Worm (Caenorhabditis elegans) whole organism, L2 larva: ENCODE data around the gene ZC374.2.
A peak's percentile ranks its signal among the peaks of the same experiment; 100 is the strongest.

ENCODE experiments used
- C34F6.9 ChIP-seq: fragments of 150-350 bp; optimal IDR thresholded peaks from 2 replicates; lab custom pipeline; 2014; ENCODE audit warnings: missing biosample characterization, missing genetic modification characterization
- F13H6.1 ChIP-seq: sonication (generic microtip); optimal IDR thresholded peaks from 2 replicates; lab custom pipeline; 2016; ENCODE audit warnings: missing genetic modification characterization, missing compliant biosample characterization
- R02D3.7 ChIP-seq: fragments of 150-350 bp; optimal IDR thresholded peaks from 2 replicates; lab custom pipeline; 2014; ENCODE audit warnings: missing biosample characterization, missing genetic modification characterization
- Y55F3AM.14 ChIP-seq: fragments of 200-800 bp; sonication (Bioruptor generic); optimal IDR thresholded peaks from 2 replicates; lab custom pipeline; 2018; ENCODE audit warnings: mild to moderate bottlenecking, missing genetic modification characterization, missing compliant biosample characterization
- ZK546.5 ChIP-seq: sonication (generic microtip); optimal IDR thresholded peaks from 2 replicates; lab custom pipeline; 2017; ENCODE audit warnings: missing biosample characterization, missing genetic modification characterization
- alr-1 ChIP-seq: fragments of 150-350 bp; optimal IDR thresholded peaks from 2 replicates; lab custom pipeline; 2014; ENCODE audit warnings: missing biosample characterization, missing genetic modification characterization
- aly-2 ChIP-seq: fragments of 150-350 bp; optimal IDR thresholded peaks from 2 replicates; lab custom pipeline; 2014; ENCODE audit warnings: missing biosample characterization, missing genetic modification characterization
- ama-1 ChIP-seq: fragments of 150-350 bp; optimal IDR thresholded peaks from 2 replicates; lab custom pipeline; 2018; ENCODE audit warnings: inconsistent platforms
- blmp-1 ChIP-seq: sonication (generic microtip); optimal IDR thresholded peaks from 2 replicates; lab custom pipeline; 2017; ENCODE audit warnings: missing genetic modification characterization, mild to moderate bottlenecking, missing compliant biosample characterization, antibody characterized with exemption, moderate library complexity; ENCODE audit not compliant: insufficient read depth
- ceh-16 ChIP-seq: fragments of 150-350 bp; optimal IDR thresholded peaks from 2 replicates; lab custom pipeline; 2014; ENCODE audit warnings: missing biosample characterization, missing genetic modification characterization
- ceh-82 ChIP-seq: fragments of 150-350 bp; optimal IDR thresholded peaks from 2 replicates; lab custom pipeline; 2014; ENCODE audit warnings: missing biosample characterization, missing genetic modification characterization
- crh-2 ChIP-seq: sonication (generic microtip); optimal IDR thresholded peaks from 2 replicates; lab custom pipeline; 2017; ENCODE audit warnings: missing biosample characterization, missing genetic modification characterization
- egl-27 ChIP-seq: sonication (generic microtip); optimal IDR thresholded peaks from 3 replicates; lab custom pipeline; 2017; ENCODE audit warnings: missing biosample characterization, missing genetic modification reagents, missing genetic modification characterization
- elt-1 ChIP-seq: fragments of 150-350 bp; optimal IDR thresholded peaks from 2 replicates; lab custom pipeline; 2014; ENCODE audit warnings: missing biosample characterization, missing genetic modification characterization
- elt-3 ChIP-seq: sonication (generic microtip); optimal IDR thresholded peaks from 2 replicates; lab custom pipeline; 2017; ENCODE audit warnings: missing biosample characterization, missing genetic modification characterization
- fos-1 ChIP-seq: fragments of 150-350 bp; optimal IDR thresholded peaks from 2 replicates; lab custom pipeline; 2014; ENCODE audit warnings: missing biosample characterization, missing genetic modification characterization
- gmeb-1 ChIP-seq: fragments of 150-350 bp; optimal IDR thresholded peaks from 2 replicates; lab custom pipeline; 2014; ENCODE audit warnings: missing biosample characterization, missing genetic modification characterization
- lin-11 ChIP-seq: fragments of 150-350 bp; sonication (generic microtip); optimal IDR thresholded peaks from 2 replicates; lab custom pipeline; 2014; ENCODE audit warnings: missing biosample characterization, missing genetic modification characterization, inconsistent platforms, mixed read lengths
- lin-13 ChIP-seq: fragments of 150-350 bp; optimal IDR thresholded peaks from 2 replicates; lab custom pipeline; 2014; ENCODE audit warnings: missing biosample characterization, missing genetic modification reagents, missing genetic modification characterization
- lin-39 ChIP-seq: fragments of 150-350 bp; optimal IDR thresholded peaks from 2 replicates; lab custom pipeline; 2014; ENCODE audit warnings: missing biosample characterization, missing genetic modification reagents, missing genetic modification characterization
- lsy-2 ChIP-seq, 2 experiments: fragments of 150-350 bp in 1 of 2; sonication (generic microtip) in 1 of 2; optimal IDR thresholded peaks; 2 replicates each; lab custom pipeline; 2014 to 2017; ENCODE audit warnings: missing biosample characterization in 2 of 2, missing genetic modification characterization in 2 of 2
- mab-5 ChIP-seq: fragments of 150-350 bp; optimal IDR thresholded peaks from 2 replicates; lab custom pipeline; 2014; ENCODE audit warnings: missing biosample characterization, missing genetic modification characterization
- mbf-1 ChIP-seq: sonication (generic microtip); optimal IDR thresholded peaks from 2 replicates; lab custom pipeline; 2017; ENCODE audit warnings: missing biosample characterization, missing genetic modification characterization
- mdl-1 ChIP-seq, 2 experiments: fragments of 150-350 bp in 1 of 2; sonication (generic microtip) in 1 of 2; optimal IDR thresholded peaks; 2 replicates each; lab custom pipeline; 2017; ENCODE audit warnings: missing biosample characterization in 2 of 2, missing genetic modification characterization in 2 of 2
- nhr-10 ChIP-seq: sonication (generic microtip); optimal IDR thresholded peaks from 2 replicates; lab custom pipeline; 2017; ENCODE audit warnings: missing biosample characterization, missing genetic modification characterization
- nhr-11 ChIP-seq: fragments of 150-350 bp; optimal IDR thresholded peaks from 2 replicates; lab custom pipeline; 2014; ENCODE audit warnings: missing biosample characterization, missing genetic modification characterization
- nhr-12 ChIP-seq: fragments of 150-350 bp; optimal IDR thresholded peaks from 2 replicates; lab custom pipeline; 2014; ENCODE audit warnings: missing biosample characterization, missing genetic modification characterization
- nhr-129 ChIP-seq: fragments of 150-350 bp; optimal IDR thresholded peaks from 2 replicates; lab custom pipeline; 2014; ENCODE audit warnings: missing biosample characterization, missing genetic modification characterization
- nhr-21 ChIP-seq: fragments of 150-350 bp; optimal IDR thresholded peaks from 2 replicates; lab custom pipeline; 2014; ENCODE audit warnings: missing biosample characterization, missing genetic modification characterization
- nhr-23 ChIP-seq: fragments of 150-350 bp; optimal IDR thresholded peaks from 2 replicates; lab custom pipeline; 2014; ENCODE audit warnings: missing biosample characterization, missing genetic modification reagents, missing genetic modification characterization
- nhr-237 ChIP-seq: fragments of 150-350 bp; optimal IDR thresholded peaks from 2 replicates; lab custom pipeline; 2014; ENCODE audit warnings: missing biosample characterization, missing genetic modification characterization
- nhr-25 ChIP-seq: fragments of 150-350 bp; sonication (generic microtip); optimal IDR thresholded peaks from 3 replicates; lab custom pipeline; 2014; ENCODE audit warnings: missing biosample characterization, missing genetic modification characterization
- nhr-6 ChIP-seq: fragments of 150-350 bp; optimal IDR thresholded peaks from 2 replicates; lab custom pipeline; 2014; ENCODE audit warnings: missing biosample characterization, missing genetic modification characterization
- nhr-77 ChIP-seq: fragments of 150-350 bp; optimal IDR thresholded peaks from 2 replicates; lab custom pipeline; 2014; ENCODE audit warnings: missing biosample characterization, missing genetic modification characterization
- peb-1 ChIP-seq: fragments of 150-350 bp; optimal IDR thresholded peaks from 2 replicates; lab custom pipeline; 2014; ENCODE audit warnings: missing biosample characterization, missing genetic modification characterization
- sem-4 ChIP-seq: fragments of 150-350 bp; optimal IDR thresholded peaks from 2 replicates; lab custom pipeline; 2014; ENCODE audit warnings: missing biosample characterization, missing genetic modification reagents, missing genetic modification characterization
- skn-1 ChIP-seq: sonication (generic microtip); optimal IDR thresholded peaks from 2 replicates; lab custom pipeline; 2017; ENCODE audit warnings: missing biosample characterization, missing genetic modification characterization
- sma-3 ChIP-seq: sonication (generic microtip); optimal IDR thresholded peaks from 2 replicates; lab custom pipeline; 2016; ENCODE audit warnings: missing genetic modification reagents, missing genetic modification characterization, missing compliant biosample characterization
- sma-9 ChIP-seq, 2 experiments: fragments of 150-350 bp in 1 of 2; sonication (generic microtip) in 1 of 2; optimal IDR thresholded peaks; 2 replicates each; lab custom pipeline; 2014 to 2016; ENCODE audit warnings: missing genetic modification characterization in 2 of 2, mild to moderate bottlenecking in 1 of 2, missing biosample characterization in 1 of 2, missing compliant biosample characterization in 1 of 2, missing genetic modification reagents in 1 of 2, moderate library complexity in 1 of 2
- snpc-4 ChIP-seq: fragments of 150-350 bp; optimal IDR thresholded peaks from 2 replicates; lab custom pipeline; 2014; ENCODE audit warnings: missing biosample characterization, missing genetic modification characterization
- unc-39 ChIP-seq: fragments of 150-350 bp; optimal IDR thresholded peaks from 2 replicates; lab custom pipeline; 2014; ENCODE audit warnings: missing biosample characterization, missing genetic modification characterization
- unc-55 ChIP-seq: fragments of 150-350 bp; sonication (generic microtip); optimal IDR thresholded peaks from 3 replicates; lab custom pipeline; 2014; ENCODE audit warnings: missing biosample characterization, missing genetic modification reagents, missing genetic modification characterization
- unc-62 ChIP-seq: fragments of 150-350 bp; optimal IDR thresholded peaks from 2 replicates; lab custom pipeline; 2014; ENCODE audit warnings: missing biosample characterization, missing genetic modification reagents, missing genetic modification characterization
- zag-1 ChIP-seq: fragments of 150-350 bp; optimal IDR thresholded peaks from 2 replicates; lab custom pipeline; 2014; ENCODE audit warnings: missing biosample characterization, missing genetic modification characterization
- ztf-11 ChIP-seq: sonication (generic microtip); optimal IDR thresholded peaks from 2 replicates; lab custom pipeline; 2017; ENCODE audit warnings: missing biosample characterization, missing genetic modification characterization

Gene ZC374.2

DNA sequence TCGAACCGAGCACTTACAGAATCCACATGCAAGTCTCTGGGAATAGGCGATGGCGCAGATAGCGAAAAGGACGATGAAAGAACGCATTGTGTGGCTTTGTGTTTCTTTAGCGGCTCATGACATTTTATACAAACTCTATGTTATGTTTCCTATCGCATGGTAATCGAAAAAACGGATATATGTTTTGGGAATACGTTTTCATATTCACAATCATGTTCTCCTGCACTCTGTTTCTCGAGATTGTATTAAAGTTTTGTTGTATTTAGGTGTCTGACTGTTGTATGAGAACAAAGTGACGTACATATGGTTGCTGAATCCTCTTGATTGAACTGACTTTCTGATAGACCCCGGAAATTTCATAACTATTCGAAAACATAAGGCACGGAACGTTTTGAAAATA is 11.1 kb upstream of the ZC374.2 start, which contains the start of gene ZC373.2:
ZC373.2 (minus strand) TSS at position 101 of the 400 bp plus-strand sequence.
- no peak for TF ChIP-seq ztf-11 (tag; lab: Kevin White, UChicago)
- no peak for TF ChIP-seq nhr-12 (tag; lab: Kevin White, UChicago)
- no peak for TF ChIP-seq unc-39 (tag; lab: Kevin White, UChicago)
- TF ChIP-seq ZK546.5, result no peak
- no peak for TF ChIP-seq Y55F3AM.14 (GFP tag; lab: Kevin White, UChicago)
- no peak for TF ChIP-seq unc-55
- no peak for TF ChIP-seq gmeb-1
- TF ChIP-seq lin-11 (tag; lab: Kevin White, UChicago), result no peak
- no peak for TF ChIP-seq ceh-16
- TF ChIP-seq mdl-1 (tag; optimal IDR thresholded peaks at IDR 0.05; lab: Kevin White, UChicago), result no peak
- no peak for TF ChIP-seq nhr-237
- TF ChIP-seq blmp-1, result no peak

- peak; percentile 33 for TF ChIP-seq blmp-1
- peak; percentile 55 for TF ChIP-seq fos-1 (tag; lab: Kevin White, UChicago)
- no peak for TF ChIP-seq lin-39
These were observed 7.2 kb upstream of the ZC374.2 start for ce11 chrX:10054410-10054800.

DNA sequence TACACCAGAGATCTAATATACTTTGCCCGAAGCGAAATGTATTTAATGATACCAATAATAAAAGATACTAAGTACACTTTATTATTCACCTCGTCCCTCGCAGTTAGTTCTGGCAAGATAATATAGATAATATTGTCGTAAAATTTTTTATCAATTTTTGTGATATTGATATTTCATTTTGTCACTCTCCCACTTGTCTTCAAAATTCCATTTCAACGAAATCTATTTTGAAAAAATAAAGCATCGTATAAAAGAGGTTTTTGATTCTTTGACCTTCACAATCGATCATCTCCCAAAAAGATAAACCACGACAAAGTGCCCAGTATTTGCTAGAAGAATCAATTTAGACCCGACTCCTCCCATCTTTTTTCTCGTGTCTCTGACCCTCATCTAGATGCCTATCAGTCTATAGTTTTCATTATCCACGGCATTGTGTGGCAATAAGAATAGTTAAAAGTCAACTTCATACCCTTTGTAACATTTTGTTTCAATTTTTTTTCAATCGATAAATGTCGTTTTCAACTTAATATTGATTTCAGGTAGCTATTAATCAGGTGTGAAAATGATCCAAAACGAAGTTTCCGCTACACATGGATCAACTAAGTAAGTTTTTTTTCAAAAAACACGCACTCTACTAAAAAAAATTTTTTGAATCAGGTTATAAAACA is 6.7 kb upstream of the ZC374.2 start, which contains the start of gene cbs-1:
cbs-1 (plus strand) TSS at position 534 of the 668 bp plus-strand sequence.
- TF ChIP-seq nhr-25 (tag; lab: Kevin White, UChicago) (peak; percentile 54), fos-1 (tag; lab: Kevin White, UChicago) (peak; percentile 65), nhr-77 (tag; lab: Kevin White, UChicago) (no peak), ama-1 (peak; percentile 18), unc-39 (tag; lab: Kevin White, UChicago) (no peak), sma-9 (GFP tag; optimal IDR thresholded peaks at IDR 0.05; lab: Kevin White, UChicago) (peak; percentile 17), sma-9 (tag; optimal IDR thresholded peaks at IDR 0.05; lab: Kevin White, UChicago) (no peak)

DNA sequence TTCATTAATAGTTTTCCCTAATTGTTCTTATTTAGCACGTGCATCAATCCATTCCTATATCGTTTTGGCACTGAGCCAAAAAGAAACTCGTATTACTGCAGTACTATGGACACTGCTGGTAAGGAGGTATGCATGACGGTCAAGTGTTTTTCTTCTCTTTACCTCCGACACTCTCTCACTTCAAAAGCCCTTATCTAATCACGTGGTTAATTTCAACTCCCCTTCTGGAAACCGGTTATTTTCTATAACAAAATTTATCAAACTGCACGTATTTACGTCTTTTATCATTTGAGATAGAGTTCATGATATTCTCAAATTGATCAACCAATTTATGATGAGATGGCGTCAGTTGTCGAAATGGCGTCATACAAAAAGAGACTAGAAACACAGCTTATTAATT is 4.4 kb upstream of the ZC374.2 start:
- TF ChIP-seq blmp-1, result peak; percentile 77
- TF ChIP-seq nhr-21 (tag; lab: Kevin White, UChicago), result peak; percentile 59
- TF ChIP-seq nhr-23 (tag; lab: Kevin White, UChicago), result no peak
- TF ChIP-seq alr-1 (tag; lab: Kevin White, UChicago), result no peak
- no peak for TF ChIP-seq mbf-1 (tag; lab: Kevin White, UChicago)
- TF ChIP-seq C34F6.9, result peak; percentile 33
- no peak for TF ChIP-seq nhr-77 (tag; lab: Kevin White, UChicago)
- no peak for TF ChIP-seq nhr-6
- no peak for TF ChIP-seq nhr-11
- TF ChIP-seq zag-1 (tag; lab: Kevin White, UChicago), result no peak
- TF ChIP-seq nhr-25 (tag; lab: Kevin White, UChicago), result peak; percentile 72
- TF ChIP-seq sma-9 (GFP tag; optimal IDR thresholded peaks at IDR 0.05; lab: Kevin White, UChicago), result peak; percentile 92
- no peak for TF ChIP-seq sma-9 (tag; optimal IDR thresholded peaks at IDR 0.05; lab: Kevin White, UChicago)
- no peak for TF ChIP-seq ceh-82 (tag; lab: Kevin White, UChicago)
- TF ChIP-seq sma-3 (GFP tag; lab: Kevin White, UChicago), result peak; percentile 88
- no peak for TF ChIP-seq unc-55
- no peak for TF ChIP-seq sem-4
- peak; percentile 28 for TF ChIP-seq Y55F3AM.14 (GFP tag; lab: Kevin White, UChicago)
- no peak for TF ChIP-seq elt-1 (tag; lab: Kevin White, UChicago)
- TF ChIP-seq unc-39 (tag; lab: Kevin White, UChicago), result no peak
- TF ChIP-seq peb-1, result no peak
- TF ChIP-seq ZK546.5, result no peak
- peak; percentile 47 for TF ChIP-seq nhr-129 (tag; lab: Kevin White, UChicago)
- no peak for TF ChIP-seq mab-5 (tag; lab: Kevin White, UChicago)
- TF ChIP-seq nhr-237, result no peak
- no peak for TF ChIP-seq lin-39
- no peak for TF ChIP-seq ceh-16
- TF ChIP-seq nhr-10, result no peak
- TF ChIP-seq gmeb-1, result peak; percentile 26
- no peak for TF ChIP-seq R02D3.7
- peak; percentile 73 for TF ChIP-seq F13H6.1 (tag; lab: Kevin White, UChicago)
- no peak for TF ChIP-seq lin-13
- peak in 1 of 2 experiments; percentile 44 for TF ChIP-seq mdl-1 (tag; optimal IDR thresholded peaks at IDR 0.05; lab: Kevin White, UChicago)
- peak; percentile 4 for TF ChIP-seq skn-1
- TF ChIP-seq elt-3, result no peak
- no peak for TF ChIP-seq unc-62 (GFP tag; lab: Kevin White, UChicago)
- TF ChIP-seq nhr-12 (tag; lab: Kevin White, UChicago), result no peak
- TF ChIP-seq egl-27 (tag; lab: Kevin White, UChicago), result no peak
- no peak for TF ChIP-seq lsy-2 (tag; optimal IDR thresholded peaks at IDR 0.05; lab: Kevin White, UChicago)
- TF ChIP-seq aly-2 (tag; lab: Kevin White, UChicago), result no peak
- peak; percentile 76 for TF ChIP-seq crh-2 (tag; lab: Kevin White, UChicago)
- TF ChIP-seq ztf-11 (tag; lab: Kevin White, UChicago), result no peak
- TF ChIP-seq snpc-4 (tag; lab: Kevin White, UChicago), result no peak
